Worm (Caenorhabditis elegans) whole organism, young adult: ENCODE measurements around the gene sahd-1.

ENCODE experiments used
- F33H1.4 ChIP-seq: fragments of 200-800 bp; sonication (Bioruptor generic); IDR thresholded peaks from 2 replicates; pipeline ENCODE4 v1.3.6; 2022; ENCODE audit warnings: missing genetic modification reagents, missing genetic modification characterization, missing compliant biosample characterization
- F52B5.7 ChIP-seq: sonication (generic microtip); optimal IDR thresholded peaks from 2 replicates; lab custom pipeline; 2016; ENCODE audit warnings: mild to moderate bottlenecking, missing genetic modification characterization, missing compliant biosample characterization
- F55B11.4 ChIP-seq: sonication (generic microtip); optimal IDR thresholded peaks from 2 replicates; lab custom pipeline; 2016; ENCODE audit warnings: missing compliant biosample characterization, missing genetic modification characterization, borderline replicate concordance; ENCODE audit not compliant: insufficient read depth
- F57A8.1 ChIP-seq: fragments of 200-800 bp; sonication (Bioruptor generic); optimal IDR thresholded peaks from 2 replicates; lab custom pipeline; 2018; ENCODE audit warnings: mild to moderate bottlenecking, missing genetic modification characterization, moderate library complexity, missing compliant biosample characterization
- F57C9.4 ChIP-seq: sonication (generic microtip); optimal IDR thresholded peaks from 2 replicates; lab custom pipeline; 2017; ENCODE audit warnings: mild to moderate bottlenecking, missing genetic modification characterization, missing compliant biosample characterization
- T07F8.4 ChIP-seq: sonication (generic microtip); optimal IDR thresholded peaks from 2 replicates; lab custom pipeline; 2016; ENCODE audit warnings: mild to moderate bottlenecking, missing genetic modification characterization, moderate library complexity, missing compliant biosample characterization
- T26A5.8 ChIP-seq: sonication (generic microtip); optimal IDR thresholded peaks from 2 replicates; lab custom pipeline; 2016; ENCODE audit warnings: missing genetic modification characterization, missing compliant biosample characterization
- Y56A3A.18 ChIP-seq: fragments of 200-800 bp; sonication (Bioruptor generic); IDR thresholded peaks from 2 replicates; pipeline ENCODE4 v1.3.6; 2022; ENCODE audit warnings: missing genetic modification reagents, missing genetic modification characterization, missing compliant biosample characterization
- Y67H2A.10 ChIP-seq: fragments of 200-800 bp; sonication (Bioruptor generic); conservative IDR thresholded peaks from 2 replicates; pipeline ENCODE4 v1.3.6; 2022; ENCODE audit warnings: missing genetic modification reagents, missing genetic modification characterization, missing compliant biosample characterization
- Y95B8A.8 ChIP-seq: fragments of 200-800 bp; sonication (Bioruptor generic); IDR thresholded peaks from 2 replicates; pipeline ENCODE4 v1.3.6; 2022; ENCODE audit warnings: missing genetic modification reagents, missing genetic modification characterization, missing compliant biosample characterization
- ama-1 ChIP-seq, 3 experiments: fragments of 150-350 bp in 1 of 3; sonication (generic microtip) in 2 of 3; optimal IDR thresholded peaks; 2 replicates each; lab custom pipeline; 2014 to 2018; ENCODE audit warnings: missing biosample characterization in 2 of 3, missing genetic modification characterization in 2 of 3, missing genetic modification reagents in 2 of 3
- attf-3 ChIP-seq: fragments of 200-800 bp; sonication (Bioruptor generic); conservative IDR thresholded peaks from 2 replicates; pipeline ENCODE4 v1.3.6; 2022; ENCODE audit warnings: missing genetic modification reagents, missing genetic modification characterization, missing compliant biosample characterization
- ceh-100 ChIP-seq: fragments of 200-800 bp; sonication (Bioruptor generic); IDR thresholded peaks from 2 replicates; pipeline ENCODE4 v1.3.6; 2022; ENCODE audit warnings: missing genetic modification reagents, missing genetic modification characterization, missing compliant biosample characterization
- ceh-79 ChIP-seq: sonication (generic microtip); optimal IDR thresholded peaks from 2 replicates; lab custom pipeline; 2017; ENCODE audit warnings: mild to moderate bottlenecking, missing genetic modification characterization, missing compliant biosample characterization
- ets-4 ChIP-seq: fragments of 200-800 bp; sonication (Bioruptor generic); optimal IDR thresholded peaks from 2 replicates; lab custom pipeline; 2018; ENCODE audit warnings: mild to moderate bottlenecking, missing genetic modification characterization, missing compliant biosample characterization
- him-1 ChIP-seq: sonication (generic microtip); optimal IDR thresholded peaks from 2 replicates; lab custom pipeline; 2016; ENCODE audit warnings: missing genotype, missing genetic modification reagents, missing genetic modification characterization, missing compliant biosample characterization
- hlh-12 ChIP-seq: sonication (generic microtip); optimal IDR thresholded peaks from 2 replicates; lab custom pipeline; 2016; ENCODE audit warnings: missing genetic modification characterization, missing compliant biosample characterization
- hmg-1.2 ChIP-seq: fragments of 200-800 bp; sonication (Bioruptor generic); IDR thresholded peaks from 2 replicates; pipeline ENCODE4 v1.3.6; 2022; ENCODE audit warnings: missing genetic modification reagents, missing genetic modification characterization, missing compliant biosample characterization
- hmg-20 ChIP-seq: fragments of 200-800 bp; sonication (Bioruptor generic); IDR thresholded peaks from 2 replicates; pipeline ENCODE4 v1.3.6; 2022; ENCODE audit warnings: missing genetic modification reagents, missing genetic modification characterization, missing compliant biosample characterization
- hsf-1 ChIP-seq: fragments of 200-800 bp; sonication (Bioruptor generic); IDR thresholded peaks from 2 replicates; pipeline ENCODE4 v1.3.6; 2022; ENCODE audit warnings: missing genetic modification reagents, missing genetic modification characterization, missing compliant biosample characterization
- lin-26 ChIP-seq: fragments of 200-800 bp; sonication (Bioruptor generic); IDR thresholded peaks from 2 replicates; pipeline ENCODE4 v1.3.6; 2022; ENCODE audit warnings: missing genetic modification reagents, missing genetic modification characterization, missing compliant biosample characterization
- lin-35 ChIP-seq, 3 experiments: fragments of 150-350 bp in 2 of 3; sonication (generic microtip) in 1 of 3; optimal IDR thresholded peaks; 2 replicates each; lab custom pipeline; 2014 to 2018; ENCODE audit warnings: missing biosample characterization in 3 of 3, missing genetic modification characterization in 3 of 3, missing genetic modification reagents in 3 of 3
- lin-40 ChIP-seq: sonication (generic microtip); optimal IDR thresholded peaks from 2 replicates; lab custom pipeline; 2016; ENCODE audit warnings: missing genetic modification characterization, mild to moderate bottlenecking, missing compliant biosample characterization, missing genotype, missing genetic modification reagents
- lsl-1 ChIP-seq: fragments of 200-800 bp; sonication (Bioruptor generic); optimal IDR thresholded peaks from 2 replicates; lab custom pipeline; 2018; ENCODE audit warnings: mild to moderate bottlenecking, missing genetic modification characterization, moderate library complexity, missing compliant biosample characterization
- lsy-27 ChIP-seq: sonication (generic microtip); optimal IDR thresholded peaks from 2 replicates; lab custom pipeline; 2017; ENCODE audit warnings: missing genetic modification characterization, mild to moderate bottlenecking, missing compliant biosample characterization, antibody characterized with exemption, missing genotype, borderline replicate concordance; ENCODE audit not compliant: insufficient read depth
- madf-10 ChIP-seq: sonication (generic microtip); optimal IDR thresholded peaks from 2 replicates; lab custom pipeline; 2016; ENCODE audit warnings: mild to moderate bottlenecking, missing genetic modification characterization, missing compliant biosample characterization
- madf-3 ChIP-seq: fragments of 200-800 bp; sonication (Bioruptor generic); IDR thresholded peaks from 2 replicates; pipeline ENCODE4 v1.3.6; 2022; ENCODE audit warnings: missing genetic modification reagents, missing genetic modification characterization, missing compliant biosample characterization
- madf-8 ChIP-seq: fragments of 200-800 bp; sonication (Bioruptor generic); conservative IDR thresholded peaks from 2 replicates; pipeline ENCODE4 v1.3.6; 2022; ENCODE audit warnings: missing genetic modification reagents, missing genetic modification characterization, missing compliant biosample characterization
- nfyb-1 ChIP-seq: fragments of 200-800 bp; sonication (Bioruptor generic); IDR thresholded peaks from 2 replicates; pipeline ENCODE4 v1.3.6; 2022; ENCODE audit warnings: missing genetic modification reagents, missing genetic modification characterization, missing compliant biosample characterization
- nhr-179 ChIP-seq: sonication (generic microtip); optimal IDR thresholded peaks from 2 replicates; lab custom pipeline; 2016; ENCODE audit warnings: mild to moderate bottlenecking, missing genetic modification characterization, missing compliant biosample characterization
- nhr-80 ChIP-seq: sonication (generic microtip); optimal IDR thresholded peaks from 2 replicates; lab custom pipeline; 2016; ENCODE audit warnings: missing genetic modification characterization, missing compliant biosample characterization
- nhr-90 ChIP-seq: sonication (generic microtip); optimal IDR thresholded peaks from 2 replicates; lab custom pipeline; 2016; ENCODE audit warnings: missing genotype, mild to moderate bottlenecking, missing genetic modification characterization, missing compliant biosample characterization
- rcor-1 ChIP-seq: fragments of 200-800 bp; sonication (Bioruptor generic); IDR thresholded peaks from 2 replicates; pipeline ENCODE4 v1.3.6; 2022; ENCODE audit warnings: missing genetic modification reagents, missing genetic modification characterization, missing compliant biosample characterization
- rpc-1 ChIP-seq, 2 experiments: fragments of 150-350 bp in 1 of 2; sonication (generic microtip) in 1 of 2; optimal IDR thresholded peaks; 2 replicates each; lab custom pipeline; 2014 to 2018; ENCODE audit warnings: missing biosample characterization in 1 of 2, missing genetic modification characterization in 1 of 2, missing genetic modification reagents in 1 of 2, missing genotype in 1 of 2
- sdz-38 ChIP-seq: sonication (generic microtip); optimal IDR thresholded peaks from 2 replicates; lab custom pipeline; 2016; ENCODE audit warnings: missing genotype, missing genetic modification characterization, missing compliant biosample characterization
- snpc-3.4 ChIP-seq: sonication (generic microtip); optimal IDR thresholded peaks from 2 replicates; lab custom pipeline; 2017; ENCODE audit warnings: missing genetic modification characterization, mild to moderate bottlenecking, missing compliant biosample characterization, antibody characterized with exemption, moderate library complexity, missing genotype, missing genetic modification reagents
- snpc-4 ChIP-seq, 5 experiments: fragments of 150-350 bp in 1 of 5; sonication (generic microtip) in 4 of 5; optimal IDR thresholded peaks; 2 replicates each; lab custom pipeline; 2014 to 2018; ENCODE audit warnings: missing genetic modification characterization in 5 of 5, missing biosample characterization in 3 of 5, antibody characterized with exemption in 2 of 5, mild to moderate bottlenecking in 2 of 5, missing compliant biosample characterization in 2 of 5, missing genotype in 2 of 5, moderate library complexity in 2 of 5, missing genetic modification reagents in 1 of 5
- sptf-2 ChIP-seq: fragments of 200-800 bp; sonication (Bioruptor generic); optimal IDR thresholded peaks from 2 replicates; lab custom pipeline; 2018; ENCODE audit warnings: mild to moderate bottlenecking, missing genetic modification characterization, missing compliant biosample characterization
- tbp1 ChIP-seq: fragments of 200-800 bp; sonication (Bioruptor generic); optimal IDR thresholded peaks from 2 replicates; lab custom pipeline; 2018; ENCODE audit warnings: mild to moderate bottlenecking, missing genetic modification characterization, missing compliant biosample characterization
- tbx-9 ChIP-seq: sonication (generic microtip); optimal IDR thresholded peaks from 2 replicates; lab custom pipeline; 2016; ENCODE audit warnings: borderline replicate concordance, missing genetic modification characterization, inconsistent platforms, missing compliant biosample characterization
- xnd-1 ChIP-seq: sonication (generic microtip); optimal IDR thresholded peaks from 2 replicates; lab custom pipeline; 2016; ENCODE audit warnings: missing genotype, missing genetic modification reagents, missing genetic modification characterization, missing compliant biosample characterization
- ztf-22 ChIP-seq: fragments of 200-800 bp; sonication (Bioruptor generic); optimal IDR thresholded peaks from 2 replicates; lab custom pipeline; 2018; ENCODE audit warnings: mild to moderate bottlenecking, missing genetic modification characterization, moderate library complexity, missing compliant biosample characterization
- ztf-28 ChIP-seq: fragments of 200-800 bp; sonication (Bioruptor generic); IDR thresholded peaks from 2 replicates; pipeline ENCODE4 v1.3.6; 2022; ENCODE audit warnings: missing genetic modification reagents, missing genetic modification characterization, missing compliant biosample characterization
- ztf-3 ChIP-seq: fragments of 200-800 bp; sonication (Bioruptor generic); optimal IDR thresholded peaks from 2 replicates; lab custom pipeline; 2018; ENCODE audit warnings: mild to moderate bottlenecking, missing genetic modification characterization, missing compliant biosample characterization
- ztf-6 ChIP-seq: fragments of 200-800 bp; sonication (Bioruptor generic); IDR thresholded peaks from 2 replicates; pipeline ENCODE4 v1.3.6; 2022; ENCODE audit warnings: missing genetic modification reagents, missing genetic modification characterization, missing compliant biosample characterization

sahd-1 gene

ce11 chrII:5543476-5544144 is 28.9 kb upstream of the sahd-1 start (continued):
- TF ChIP-seq lsy-27 (tag; lab: Kevin White, UChicago) (no peak), F57A8.1 (GFP tag; lab: Kevin White, UChicago) (peak; percentile 78), xnd-1 (peak; percentile 15), ztf-22 (GFP tag; lab: Kevin White, UChicago) (peak; percentile 86), ama-1 (optimal IDR thresholded peaks at IDR 0.05; lab: Kevin White, UChicago) (peak; percentile 100), ama-1 (GFP tag; optimal IDR thresholded peaks at IDR 0.05; lab: Kevin White, UChicago) (peak; percentile 85 to 93), nhr-179 (peak; percentile 54), ets-4 (GFP tag; lab: Kevin White, UChicago) (peak; percentile 89), F57C9.4 (tag; lab: Kevin White, UChicago) (peak; percentile 95), T07F8.4 (peak; percentile 82), lin-40 (tag; lab: Kevin White, UChicago) (peak; percentile 99), madf-10 (tag; lab: Kevin White, UChicago) (peak; percentile 94), madf-8 (peak; percentile 49), T26A5.8 (tag; lab: Kevin White, UChicago) (peak; percentile 40), sdz-38 (tag; lab: Kevin White, UChicago) (peak; percentile 44), hlh-12 (tag; lab: Kevin White, UChicago) (peak; percentile 39), ztf-28 (GFP tag; lab: Robert Waterston, UW) (peak; percentile 63; the same call in 1 of the 2 replicates), madf-3 (GFP tag; lab: Robert Waterston, UW) (no peak; the same call in none of the 2 replicates), snpc-3.4 (peak; percentile 93), nhr-80 (tag; lab: Kevin White, UChicago) (peak; percentile 45), tbx-9 (no peak), hmg-1.2 (GFP tag; lab: Robert Waterston, UW) (peak; percentile 90), F52B5.7 (tag; lab: Kevin White, UChicago) (peak; percentile 96), rpc-1 (optimal IDR thresholded peaks at IDR 0.05; lab: Kevin White, UChicago) (peak; percentile 8), rpc-1 (tag; optimal IDR thresholded peaks at IDR 0.05; lab: Kevin White, UChicago) (peak; percentile 5), sptf-2 (GFP tag; lab: Kevin White, UChicago) (peak; percentile 10), ztf-6 (0 out of 2 replicates have a peak, but pooled peaks have one; percentile 44), ztf-3 (peak; percentile 97), nfyb-1 (GFP tag; lab: Robert Waterston, UW) (peak; percentile 98), lsl-1 (GFP tag; lab: Kevin White, UChicago) (peak; percentile 55), Y67H2A.10 (GFP tag; lab: Robert Waterston, UW) (peak; percentile 73), Y56A3A.18 (GFP tag; lab: Robert Waterston, UW) (peak; percentile 91), F33H1.4 (GFP tag; lab: Robert Waterston, UW) (peak; percentile 64), Y95B8A.8 (GFP tag; lab: Robert Waterston, UW) (peak; percentile 95), ceh-100 (peak; percentile 84), lin-35 (GFP tag; optimal IDR thresholded peaks at IDR 0.05; lab: Kevin White, UChicago) (peak in 2 of 3 experiments; percentile 73 to 91), lin-26 (peak; percentile 91), hsf-1 (GFP tag; lab: Robert Waterston, UW) (peak; percentile 67), tbp1 (peak; percentile 83), nhr-90 (tag; lab: Kevin White, UChicago) (peak; percentile 69), hmg-20 (GFP tag; lab: Robert Waterston, UW) (peak; percentile 93), him-1 (tag; lab: Kevin White, UChicago) (peak; percentile 85), rcor-1 (GFP tag; lab: Robert Waterston, UW) (peak; percentile 92), snpc-4 (GFP tag; optimal IDR thresholded peaks at IDR 0.05; lab: Kevin White, UChicago) (peak; percentile 98), snpc-4 (tag; optimal IDR thresholded peaks at IDR 0.05; lab: Kevin White, UChicago) (peak; percentile 99 to 100 (median 100)), F55B11.4 (no peak), attf-3 (GFP tag; lab: Robert Waterston, UW) (peak; percentile 81), ceh-79 (peak; percentile 95)
